Fruit fly (Drosophila melanogaster) whole organism, wandering third instar larva: Measurements from ENCODE around the gene CG17380.

ENCODE experiments used
- Hnf4 ChIP-seq: fragments of 200-800 bp; sonication (Bioruptor generic); optimal IDR thresholded peaks from 2 replicates; lab custom pipeline; 2016; ENCODE audit warnings: missing biosample characterization, mild to moderate bottlenecking, missing genetic modification characterization
- psq ChIP-seq: fragments of 200-800 bp; sonication (Bioruptor generic); optimal IDR thresholded peaks from 3 replicates; lab custom pipeline; 2017; ENCODE audit warnings: missing biosample characterization, mild to moderate bottlenecking, missing genetic modification characterization, moderate library complexity

- TF ChIP-seq Hnf4 (GFP tag; lab: Kevin White, UChicago) (no peak), psq (GFP tag; lab: Kevin White, UChicago) (no peak)
Observed at dm6 chr3R:23359420-23359819, 44.1 kb downstream of the CG17380 start.
